Worm (Caenorhabditis elegans) whole organism, late embryonic: ENCODE data around the gene W02A2.8.

Experiments used
- K02D7.2 ChIP-seq: sonication (generic microtip); optimal IDR thresholded peaks from 2 replicates; lab custom pipeline; 2017; ENCODE audit warnings: mild to moderate bottlenecking, missing genetic modification characterization, missing compliant biosample characterization
- K09A11.1 ChIP-seq: sonication (generic microtip); optimal IDR thresholded peaks from 2 replicates; lab custom pipeline; 2017; ENCODE audit warnings: antibody characterized with exemption, mild to moderate bottlenecking, missing genetic modification characterization, missing compliant biosample characterization; ENCODE audit not compliant: insufficient read depth
- Y22D7AL.16 ChIP-seq: sonication (generic microtip); optimal IDR thresholded peaks from 2 replicates; lab custom pipeline; 2016; ENCODE audit warnings: missing genetic modification characterization, missing compliant biosample characterization
- ahr-1 ChIP-seq: sonication (generic microtip); optimal IDR thresholded peaks from 2 replicates; lab custom pipeline; 2016; ENCODE audit warnings: missing genetic modification characterization, missing compliant biosample characterization
- ceh-30 ChIP-seq: fragments of 150-350 bp; optimal IDR thresholded peaks from 2 replicates; lab custom pipeline; 2014; ENCODE audit warnings: missing biosample characterization, missing genetic modification characterization
- ceh-9 ChIP-seq: sonication (generic microtip); optimal IDR thresholded peaks from 2 replicates; lab custom pipeline; 2016; ENCODE audit warnings: mild to moderate bottlenecking, missing genetic modification characterization, inconsistent platforms, missing compliant biosample characterization
- dmd-4 ChIP-seq: sonication (generic microtip); optimal IDR thresholded peaks from 2 replicates; lab custom pipeline; 2016; ENCODE audit warnings: borderline replicate concordance, missing genetic modification characterization, missing compliant biosample characterization
- fkh-10 ChIP-seq: fragments of 150-350 bp; optimal IDR thresholded peaks from 2 replicates; lab custom pipeline; 2014; ENCODE audit warnings: missing biosample characterization, missing genetic modification reagents, missing genetic modification characterization
- fkh-6 ChIP-seq: sonication (generic microtip); optimal IDR thresholded peaks from 2 replicates; lab custom pipeline; 2016; ENCODE audit warnings: missing genetic modification characterization, missing compliant biosample characterization
- pag-3 ChIP-seq: sonication (generic microtip); optimal IDR thresholded peaks from 2 replicates; lab custom pipeline; 2016; ENCODE audit warnings: missing compliant biosample characterization, missing genetic modification characterization, borderline replicate concordance
- sox-2 ChIP-seq: fragments of 200-800 bp; sonication (Bioruptor generic); IDR thresholded peaks from 2 replicates; pipeline ENCODE4 v1.3.6; 2022; ENCODE audit warnings: missing genetic modification reagents, missing genetic modification characterization, missing compliant biosample characterization
- unc-3 ChIP-seq, 2 experiments: fragments of 200-800 bp in 1 of 2; sonication (Bioruptor generic) in 1 of 2; sonication (generic microtip) in 1 of 2; conservative IDR thresholded peaks in 1 of 2; optimal IDR thresholded peaks in 1 of 2; 2 replicates each; pipeline versions ENCODE4 v1.3.6 to Lab custom; 2016 to 2022; ENCODE audit warnings: missing compliant biosample characterization in 2 of 2, missing genetic modification characterization in 2 of 2, missing genetic modification reagents in 1 of 2
- unc-55 ChIP-seq: sonication (generic microtip); optimal IDR thresholded peaks from 2 replicates; lab custom pipeline; 2017; ENCODE audit warnings: missing biosample characterization, missing genetic modification reagents, missing genetic modification characterization
- unc-86 ChIP-seq: sonication (generic microtip); optimal IDR thresholded peaks from 2 replicates; lab custom pipeline; 2016; ENCODE audit warnings: missing genetic modification characterization, missing compliant biosample characterization

DNA sequence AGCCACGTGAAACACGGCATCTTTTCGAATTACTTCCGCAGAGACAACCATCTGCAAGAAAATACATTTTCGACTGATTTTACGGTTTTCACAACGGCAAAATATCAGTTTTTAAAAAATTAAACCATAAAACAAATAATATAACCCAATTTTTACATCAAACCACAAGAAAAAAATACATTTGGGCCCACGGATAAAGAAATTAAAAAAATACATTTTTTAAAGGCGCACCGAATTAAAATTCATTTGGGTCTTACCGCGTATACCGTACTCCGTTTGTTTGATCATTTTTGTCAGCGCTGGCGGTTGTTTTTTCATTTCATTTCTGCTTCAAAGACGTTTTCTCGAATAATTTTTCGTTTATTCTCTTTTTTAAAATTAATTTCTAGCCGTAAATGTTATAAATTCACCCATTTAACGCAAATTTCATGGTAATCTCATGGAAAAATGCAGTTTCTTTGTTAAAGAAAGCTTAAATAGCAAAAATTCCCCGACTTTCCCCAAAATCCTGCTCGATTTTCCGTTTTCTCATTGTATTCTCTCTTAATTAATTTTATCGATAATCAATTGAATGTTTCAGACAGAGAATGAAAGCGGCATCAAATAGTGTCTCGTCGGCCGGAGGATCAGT lies 5.1 kb downstream of the W02A2.8 start, which contains the start of the genes rec-8 and mex-5:
- TF ChIP-seq fkh-10 (GFP tag; lab: Kevin White, UChicago) (no peak), Y22D7AL.16 (tag; lab: Kevin White, UChicago) (no peak), K09A11.1 (tag; lab: Kevin White, UChicago) (no peak), unc-3 (GFP tag; conservative IDR thresholded peaks at IDR 0.05; lab: Robert Waterston, UW) (no peak), unc-3 (tag; optimal IDR thresholded peaks at IDR 0.05; lab: Kevin White, UChicago) (no peak), ceh-30 (no peak), fkh-6 (tag; lab: Kevin White, UChicago) (no peak), pag-3 (tag; lab: Kevin White, UChicago) (no peak), K02D7.2 (tag; lab: Kevin White, UChicago) (no peak), ceh-9 (tag; lab: Kevin White, UChicago) (no peak), dmd-4 (tag; lab: Kevin White, UChicago) (no peak), unc-86 (no peak), ahr-1 (tag; lab: Kevin White, UChicago) (no peak), unc-55 (GFP tag; lab: Kevin White, UChicago) (no peak), sox-2 (GFP tag; lab: Robert Waterston, UW) (no peak)
